Fruit fly (Drosophila melanogaster) whole organism, embryonic: ENCODE data around the gene CG12035.

Experiments used
- Abd-B ChIP-seq: fragments of 200-800 bp; sonication (Bioruptor generic); optimal IDR thresholded peaks from 2 replicates; lab custom pipeline; 2018; ENCODE audit warnings: missing biosample characterization, mild to moderate bottlenecking, missing genetic modification characterization, moderate library complexity
- BEAF-32 ChIP-seq: fragments of 200-800 bp; sonication (Bioruptor generic); optimal IDR thresholded peaks from 3 replicates; lab custom pipeline; 2017; ENCODE audit warnings: missing biosample characterization, missing genetic modification characterization, mild to moderate bottlenecking, moderate library complexity, missing genetic modification reagents
- CG10366 ChIP-seq: fragments of 200-800 bp; sonication (Bioruptor generic); IDR thresholded peaks from 2 replicates; pipeline ENCODE4 v1.3.6; 2022; ENCODE audit warnings: missing biosample characterization, missing genetic modification characterization
- CG12071 ChIP-seq: fragments of 200-800 bp; sonication (Bioruptor generic); optimal IDR thresholded peaks from 3 replicates; lab custom pipeline; 2018; ENCODE audit warnings: missing biosample characterization, mild to moderate bottlenecking, missing genetic modification characterization
- CG1233 ChIP-seq: fragments of 200-800 bp; sonication (Bioruptor generic); optimal IDR thresholded peaks from 4 replicates; lab custom pipeline; 2018; ENCODE audit warnings: missing biosample characterization, mild to moderate bottlenecking, missing genetic modification characterization
- CG13624 ChIP-seq: fragments of 200-800 bp; sonication (Bioruptor generic); optimal IDR thresholded peaks from 2 replicates; lab custom pipeline; 2016; ENCODE audit warnings: missing biosample characterization, missing genetic modification characterization
- CG15011 ChIP-seq: fragments of 200-800 bp; sonication (Bioruptor generic); optimal IDR thresholded peaks from 3 replicates; lab custom pipeline; 2018; ENCODE audit warnings: missing biosample characterization, mild to moderate bottlenecking, missing genetic modification characterization
- CG1603 ChIP-seq: fragments of 200-800 bp; sonication (Bioruptor generic); optimal IDR thresholded peaks from 2 replicates; lab custom pipeline; 2019; ENCODE audit warnings: missing biosample characterization, mild to moderate bottlenecking, missing genetic modification characterization, moderate library complexity
- CG17361 ChIP-seq: fragments of 200-800 bp; sonication (Bioruptor generic); IDR thresholded peaks from 3 replicates; pipeline ENCODE4 v1.3.6; 2022; ENCODE audit warnings: missing biosample characterization, missing genetic modification characterization
- CG4424 ChIP-seq: fragments of 200-800 bp; sonication (Bioruptor generic); optimal IDR thresholded peaks from 3 replicates; lab custom pipeline; 2016; ENCODE audit warnings: missing biosample characterization, missing genetic modification characterization
- CG4730 ChIP-seq: fragments of 200-800 bp; sonication (Bioruptor generic); IDR thresholded peaks from 2 replicates; pipeline ENCODE4 v1.3.6; 2022; ENCODE audit warnings: missing biosample characterization, missing genetic modification characterization
- CG6654 ChIP-seq: fragments of 200-800 bp; sonication (Bioruptor generic); optimal IDR thresholded peaks from 2 replicates; lab custom pipeline; 2017; ENCODE audit warnings: missing biosample characterization, mild to moderate bottlenecking, missing genetic modification characterization
- CG7357 ChIP-seq: fragments of 200-800 bp; sonication (Bioruptor generic); IDR thresholded peaks from 3 replicates; pipeline ENCODE4 v1.3.6; 2022; ENCODE audit warnings: missing biosample characterization, missing genetic modification characterization
- CG9215 ChIP-seq: fragments of 200-800 bp; sonication (Bioruptor generic); IDR thresholded peaks from 2 replicates; pipeline ENCODE4 v1.3.6; 2022; ENCODE audit warnings: missing biosample characterization, missing genetic modification characterization
- CTCF ChIP-seq: fragments of 200-800 bp; sonication (Bioruptor generic); optimal IDR thresholded peaks from 2 replicates; lab custom pipeline; 2017; ENCODE audit warnings: missing biosample characterization, mild to moderate bottlenecking, missing genetic modification characterization, moderate library complexity
- Doc2 ChIP-seq: fragments of 200-800 bp; sonication (Bioruptor generic); IDR thresholded peaks from 2 replicates; pipeline ENCODE4 v1.3.6; 2022; ENCODE audit warnings: missing biosample characterization, missing genetic modification characterization
- Dp ChIP-seq: fragments of 200-800 bp; sonication (Bioruptor generic); optimal IDR thresholded peaks from 2 replicates; lab custom pipeline; 2018; ENCODE audit warnings: missing biosample characterization, mild to moderate bottlenecking, missing genetic modification characterization, moderate library complexity
- Hmr ChIP-seq: fragments of 200-800 bp; sonication (Bioruptor generic); optimal IDR thresholded peaks from 3 replicates; lab custom pipeline; 2017; ENCODE audit warnings: mild to moderate bottlenecking, missing biosample characterization, missing genetic modification reagents, missing genetic modification characterization
- MESR4 ChIP-seq: fragments of 200-800 bp; sonication (Bioruptor generic); optimal IDR thresholded peaks from 2 replicates; lab custom pipeline; 2018; ENCODE audit warnings: missing biosample characterization, mild to moderate bottlenecking, missing genetic modification characterization, moderate library complexity
- Oaz ChIP-seq: fragments of 200-800 bp; sonication (Bioruptor generic); IDR thresholded peaks from 2 replicates; pipeline ENCODE4 v1.3.6; 2022; ENCODE audit warnings: missing biosample characterization, missing genetic modification characterization
- Sox102F ChIP-seq: fragments of 200-800 bp; sonication (Bioruptor generic); optimal IDR thresholded peaks from 2 replicates; lab custom pipeline; 2018; ENCODE audit warnings: missing biosample characterization, mild to moderate bottlenecking, missing genetic modification characterization, moderate library complexity
- TFAM ChIP-seq: fragments of 200-800 bp; sonication (Bioruptor generic); optimal IDR thresholded peaks from 2 replicates; lab custom pipeline; 2017; ENCODE audit warnings: missing biosample characterization, missing genetic modification characterization, inconsistent platforms
- Taf1 ChIP-seq: fragments of 200-800 bp; sonication (Bioruptor generic); IDR thresholded peaks from 2 replicates; pipeline ENCODE4 v1.3.6; 2022; ENCODE audit warnings: missing biosample characterization, missing genetic modification characterization
- ase ChIP-seq: fragments of 200-800 bp; sonication (Bioruptor generic); IDR thresholded peaks from 3 replicates; pipeline ENCODE4 v1.3.6; 2022; ENCODE audit warnings: missing biosample characterization, missing genetic modification characterization
- bowl ChIP-seq: fragments of 200-800 bp; sonication (Bioruptor generic); IDR thresholded peaks from 2 replicates; pipeline ENCODE4 v1.3.6; 2022; ENCODE audit warnings: missing biosample characterization, missing genetic modification characterization
- cad ChIP-seq: fragments of >200 bp; optimal IDR thresholded peaks from 2 replicates; lab custom pipeline; 2017; ENCODE audit warnings: missing biosample characterization, missing genetic modification characterization
- crc ChIP-seq: fragments of 200-800 bp; sonication (Bioruptor generic); optimal IDR thresholded peaks from 2 replicates; lab custom pipeline; 2016; ENCODE audit warnings: missing biosample characterization, missing genetic modification characterization
- dmrt11E ChIP-seq: fragments of 200-800 bp; sonication (Bioruptor generic); optimal IDR thresholded peaks from 3 replicates; lab custom pipeline; 2018; ENCODE audit warnings: missing biosample characterization, mild to moderate bottlenecking, missing genetic modification characterization, moderate library complexity
- fd102C ChIP-seq: fragments of 200-800 bp; sonication (Bioruptor generic); optimal IDR thresholded peaks from 2 replicates; lab custom pipeline; 2018; ENCODE audit warnings: missing biosample characterization, mild to moderate bottlenecking, missing genetic modification characterization, moderate library complexity
- fd3F ChIP-seq: fragments of 200-800 bp; sonication (Bioruptor generic); optimal IDR thresholded peaks from 2 replicates; lab custom pipeline; 2018; ENCODE audit warnings: missing biosample characterization, mild to moderate bottlenecking, missing genetic modification characterization, moderate library complexity
- gem ChIP-seq: fragments of 200-800 bp; sonication (Bioruptor generic); optimal IDR thresholded peaks from 2 replicates; lab custom pipeline; 2019; ENCODE audit warnings: missing biosample characterization, mild to moderate bottlenecking, missing genetic modification characterization, moderate library complexity
- gt ChIP-seq: fragments of 200-800 bp; sonication (Bioruptor generic); IDR thresholded peaks from 2 replicates; pipeline ENCODE4 v1.3.6; 2022; ENCODE audit warnings: missing biosample characterization, missing genetic modification characterization
- jing ChIP-seq: fragments of 200-800 bp; sonication (Bioruptor generic); optimal IDR thresholded peaks from 2 replicates; lab custom pipeline; 2018; ENCODE audit warnings: missing biosample characterization, mild to moderate bottlenecking, missing genetic modification characterization
- maf-S ChIP-seq: fragments of 200-800 bp; sonication (Bioruptor generic); optimal IDR thresholded peaks from 2 replicates; lab custom pipeline; 2016; ENCODE audit warnings: missing biosample characterization, missing genetic modification characterization
- mld ChIP-seq: fragments of 200-800 bp; sonication (Bioruptor generic); IDR thresholded peaks from 3 replicates; pipeline ENCODE4 v1.3.6; 2022; ENCODE audit warnings: missing biosample characterization, missing genetic modification characterization; ENCODE audit not compliant: partially characterized antibody
- nerfin-2 ChIP-seq: fragments of 200-800 bp; sonication (Bioruptor generic); IDR thresholded peaks from 2 replicates; pipeline ENCODE4 v1.3.6; 2022; ENCODE audit warnings: missing biosample characterization, missing genetic modification characterization; ENCODE audit not compliant: partially characterized antibody
- nmo ChIP-seq: fragments of 200-800 bp; sonication (Bioruptor generic); optimal IDR thresholded peaks from 2 replicates; lab custom pipeline; 2018; ENCODE audit warnings: missing biosample characterization, mild to moderate bottlenecking, missing genetic modification characterization, moderate library complexity
- otp ChIP-seq: fragments of 200-800 bp; sonication (Bioruptor generic); IDR thresholded peaks from 3 replicates; pipeline ENCODE4, ENCODE4 v1.3.6; 2022; ENCODE audit warnings: missing biosample characterization, missing genetic modification characterization
- pita ChIP-seq: fragments of 200-800 bp; sonication (Bioruptor generic); optimal IDR thresholded peaks from 2 replicates; lab custom pipeline; 2017; ENCODE audit warnings: missing biosample characterization, mild to moderate bottlenecking, missing genetic modification characterization
- ro ChIP-seq: fragments of 200-800 bp; sonication (Bioruptor generic); IDR thresholded peaks from 2 replicates; pipeline ENCODE4 v1.3.6; 2022; ENCODE audit warnings: missing biosample characterization, missing genetic modification characterization
- sim ChIP-seq: fragments of 200-800 bp; sonication (Bioruptor generic); IDR thresholded peaks from 2 replicates; pipeline ENCODE4 v1.3.6; 2022; ENCODE audit warnings: missing biosample characterization, missing genetic modification characterization
- so ChIP-seq: fragments of 200-800 bp; sonication (Bioruptor generic); IDR thresholded peaks from 3 replicates; pipeline ENCODE4 v1.3.6; 2022; ENCODE audit warnings: missing biosample characterization, missing genetic modification characterization
- tll ChIP-seq, 2 experiments: fragments of 200-800 bp in 1 of 2; fragments of >200 bp in 1 of 2; sonication (Bioruptor generic) in 1 of 2; optimal IDR thresholded peaks; 2 replicates each; lab custom pipeline; 2017 to 2019; ENCODE audit warnings: missing biosample characterization in 2 of 2, missing genetic modification characterization in 2 of 2, mild to moderate bottlenecking in 1 of 2, moderate library complexity in 1 of 2
- twi ChIP-seq: fragments of 200-800 bp; optimal IDR thresholded peaks from 2 replicates; lab custom pipeline; 2019; ENCODE audit warnings: missing biosample characterization, mild to moderate bottlenecking, missing genetic modification characterization, moderate library complexity
- unc-4 ChIP-seq: fragments of 200-800 bp; sonication (Bioruptor generic); IDR thresholded peaks from 2 replicates; pipeline ENCODE4 v1.3.6; 2022; ENCODE audit warnings: missing biosample characterization, missing genetic modification characterization; ENCODE audit not compliant: partially characterized antibody
- vfl ChIP-seq: fragments of 200-800 bp; sonication (Bioruptor generic); optimal IDR thresholded peaks from 2 replicates; lab custom pipeline; 2016; ENCODE audit warnings: missing biosample characterization, missing genetic modification characterization
- vnd ChIP-seq: fragments of 200-800 bp; sonication (Bioruptor generic); IDR thresholded peaks from 3 replicates; pipeline ENCODE4 v1.3.6; 2022; ENCODE audit warnings: missing biosample characterization, missing genetic modification characterization; ENCODE audit not compliant: partially characterized antibody
- yki ChIP-seq: fragments of >200 bp; optimal IDR thresholded peaks from 3 replicates; lab custom pipeline; 2018
- zen ChIP-seq: fragments of 200-800 bp; sonication (Bioruptor generic); optimal IDR thresholded peaks from 3 replicates; lab custom pipeline; 2018; ENCODE audit warnings: missing biosample characterization, mild to moderate bottlenecking, missing genetic modification characterization, moderate library complexity

The CG12035 gene

DNA sequence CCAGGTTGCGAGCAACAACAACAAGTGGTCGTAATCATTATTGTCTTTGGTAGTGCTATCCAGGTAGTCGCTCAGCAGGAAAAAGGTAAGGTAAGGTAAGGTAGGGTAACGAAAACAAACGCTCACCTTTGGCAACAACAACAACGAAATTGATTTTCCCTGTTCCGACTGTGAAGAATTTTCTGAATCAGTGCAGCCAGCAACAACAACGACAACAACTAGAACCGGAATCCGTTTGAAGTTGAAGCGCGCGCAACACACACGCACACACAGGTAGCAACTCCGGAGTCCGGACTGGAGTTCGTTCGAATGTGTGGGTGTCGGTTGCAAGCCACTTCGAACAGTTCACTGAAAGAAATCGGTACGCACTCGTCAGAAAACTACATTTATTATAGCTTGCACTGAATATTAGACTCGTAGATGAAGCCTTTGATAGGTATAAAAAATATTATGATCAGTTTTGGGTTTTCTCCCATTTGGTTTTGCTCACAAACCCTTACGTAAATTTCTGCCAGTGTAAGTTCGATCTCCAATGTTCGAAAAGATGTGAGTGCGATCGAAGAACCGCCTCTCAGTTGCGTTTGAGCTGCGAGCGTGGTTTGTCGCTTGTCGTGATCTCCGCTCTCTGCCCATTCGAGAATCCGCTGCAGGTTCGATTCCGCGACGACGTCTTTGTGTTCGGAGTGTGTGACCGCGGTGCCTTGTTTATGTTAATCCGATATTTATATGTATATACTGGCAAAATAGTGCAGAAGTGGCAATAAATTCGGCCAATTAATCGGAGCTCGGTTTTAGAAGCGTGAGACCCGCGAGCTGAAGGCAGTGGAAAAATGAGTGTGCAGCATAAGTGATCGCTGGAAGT is 22.4 kb downstream of the CG12035 start, which contains the start of gene CG13921 (continued):
- TF ChIP-seq gem (tag; lab: Kevin White, UChicago) (peak; percentile 100), tll (GFP tag; optimal IDR thresholded peaks at IDR 0.05; lab: Kevin White, UChicago) (peak in 1 of 2 experiments; percentile 94), CG4730 (GFP tag; lab: Robert Waterston, UW) (peak; percentile 99), CG7357 (GFP tag; lab: Robert Waterston, UW) (peak; percentile 96), CG4424 (GFP tag; lab: Kevin White, UChicago) (peak; percentile 100), CG1233 (GFP tag; lab: Kevin White, UChicago) (peak; percentile 99), CG1603 (tag; lab: Kevin White, UChicago) (peak; percentile 99), unc-4 (no peak), fd102C (GFP tag; lab: Kevin White, UChicago) (peak; percentile 100), Hmr (peak; percentile 98), yki (lab: Kevin White, UChicago) (no peak), cad (GFP tag; lab: Kevin White, UChicago) (peak; percentile 14), Sox102F (GFP tag; lab: Kevin White, UChicago) (peak; percentile 98), Dp (GFP tag; lab: Kevin White, UChicago) (peak; percentile 21), CTCF (GFP tag; lab: Kevin White, UChicago) (peak; percentile 72), sim (GFP tag; lab: Robert Waterston, UW) (peak; percentile 99), twi (tag; lab: Kevin White, UChicago) (peak; percentile 97), fd3F (GFP tag; lab: Kevin White, UChicago) (peak; percentile 96), CG15011 (GFP tag; lab: Kevin White, UChicago) (peak; percentile 98), CG10366 (GFP tag; lab: Robert Waterston, UW) (peak; percentile 99), zen (tag; lab: Kevin White, UChicago) (peak; percentile 100), otp (GFP tag; lab: Robert Waterston, UW) (peak; percentile 100), vnd (no peak), nmo (GFP tag; lab: Kevin White, UChicago) (peak; percentile 99), Taf1 (GFP tag; lab: Robert Waterston, UW) (peak; percentile 98), bowl (GFP tag; lab: Robert Waterston, UW) (peak; percentile 96), gt (GFP tag; lab: Robert Waterston, UW) (peak; percentile 98), dmrt11E (tag; lab: Kevin White, UChicago) (peak; percentile 100), ase (GFP tag; lab: Robert Waterston, UW) (peak; percentile 98), jing (GFP tag; lab: Kevin White, UChicago) (peak; percentile 98), ro (GFP tag; lab: Robert Waterston, UW) (peak; percentile 91), vfl (GFP tag; lab: Kevin White, UChicago) (peak; percentile 98), CG17361 (GFP tag; lab: Robert Waterston, UW) (peak; percentile 99), CG6654 (peak; percentile 92), so (GFP tag; lab: Robert Waterston, UW) (peak; percentile 99), CG9215 (GFP tag; lab: Robert Waterston, UW) (peak; percentile 97), TFAM (GFP tag; lab: Kevin White, UChicago) (peak; percentile 97), BEAF-32 (peak; percentile 28), maf-S (peak; percentile 99), Abd-B (GFP tag; lab: Kevin White, UChicago) (peak; percentile 98), Oaz (GFP tag; lab: Robert Waterston, UW) (peak; percentile 97), MESR4 (GFP tag; lab: Kevin White, UChicago) (peak; percentile 77), crc (GFP tag; lab: Kevin White, UChicago) (peak; percentile 99), CG12071 (peak; percentile 99), Doc2 (GFP tag; lab: Robert Waterston, UW) (peak; percentile 95), mld (GFP tag; lab: Robert Waterston, UW) (no peak), pita (no peak), CG13624 (GFP tag; lab: Kevin White, UChicago) (peak; percentile 99), nerfin-2 (GFP tag; lab: Robert Waterston, UW) (no peak)
